Fruit fly (Drosophila melanogaster): ENCODE data around the gene Atg4a.
A peak's percentile ranks its signal among the peaks of the same experiment; 100 is the strongest.

Gene Atg4a

DNA sequence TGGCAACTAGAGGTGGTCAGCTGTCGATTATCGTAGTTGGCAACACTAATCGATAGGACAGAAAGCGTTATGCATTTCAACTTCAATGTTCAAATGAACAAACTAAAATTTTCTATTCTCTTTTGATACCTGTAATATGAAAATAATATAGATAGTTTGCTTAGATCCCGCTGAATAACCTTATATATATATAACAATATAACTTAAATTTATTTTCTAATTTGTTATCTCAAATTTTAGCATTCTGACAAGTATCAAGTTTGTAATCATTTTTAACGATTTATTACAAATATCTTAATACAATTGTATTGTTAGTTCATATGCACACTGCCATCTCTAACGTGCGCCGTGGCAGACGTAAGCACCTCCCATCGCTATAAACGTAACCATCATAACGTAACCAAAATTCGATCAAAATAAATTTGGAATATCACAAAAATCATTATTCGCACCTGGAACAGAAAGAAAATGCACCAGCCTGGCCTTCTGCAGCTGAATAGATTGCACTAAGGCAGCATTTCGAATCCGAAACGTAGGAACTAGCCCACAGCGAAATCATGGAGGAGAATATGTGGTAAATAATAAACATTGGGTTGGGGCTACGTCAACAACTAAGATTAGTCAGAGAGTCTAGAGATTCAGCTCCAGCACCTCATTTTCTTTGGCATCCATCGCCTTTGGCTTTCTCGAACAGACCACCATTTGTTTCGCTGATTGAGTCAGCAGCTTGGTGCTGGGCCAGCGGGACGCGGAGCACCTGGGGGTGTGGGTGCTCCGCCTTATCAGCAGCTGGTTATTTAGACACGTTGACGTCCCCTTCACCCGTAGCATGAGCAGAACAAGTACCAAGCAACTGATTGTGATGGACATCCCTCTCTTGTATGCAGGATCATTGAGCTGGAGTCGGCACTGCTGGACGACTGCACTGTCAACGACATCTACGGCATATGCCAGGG lies 48.5 kb downstream of the Atg4a start, which contains the start of the genes Pino and TBC1D23 (continued):
- TF ChIP-seq CG7963 (GFP tag; IDR thresholded peaks at IDR 0.05; ENCODE audit: partially characterized antibody): 0 out of 3 replicates have a peak, but pooled peaks have one; percentile 11
- no peak for TF ChIP-seq fd102C (GFP tag; optimal IDR thresholded peaks at IDR 0.05)
- TF ChIP-seq HmgZ (tag; optimal IDR thresholded peaks at IDR 0.05): peak; percentile 20
- peak; percentile 63 for TF ChIP-seq CG12769 (tag; optimal IDR thresholded peaks at IDR 0.05)
- TF ChIP-seq CG13287 (GFP tag; IDR thresholded peaks at IDR 0.05; ENCODE audit: partially characterized antibody): peak; percentile 76
- TF ChIP-seq fd3F (GFP tag; optimal IDR thresholded peaks at IDR 0.05): peak; percentile 47
- peak; percentile 79 for TF ChIP-seq CG15269 (tag; optimal IDR thresholded peaks at IDR 0.05)
- TF ChIP-seq Blimp-1 (GFP tag; optimal IDR thresholded peaks at IDR 0.05): peak; percentile 53
- peak; percentile 48 for TF ChIP-seq scrt (GFP tag; optimal IDR thresholded peaks at IDR 0.05)
- no peak for TF ChIP-seq gt (GFP tag; IDR thresholded peaks at IDR 0.05)
- TF ChIP-seq CG17912 (GFP tag; optimal IDR thresholded peaks at IDR 0.05): no peak
- TF ChIP-seq D (optimal IDR thresholded peaks at IDR 0.05): no peak
- peak; percentile 45 for TF ChIP-seq D (GFP tag; optimal IDR thresholded peaks at IDR 0.05)
- no peak; the same call in 2 of the 3 replicates for TF ChIP-seq jigr1 (GFP tag; IDR thresholded peaks at IDR 0.05)
- no peak for TF ChIP-seq abd-A (tag; optimal IDR thresholded peaks at IDR 0.05)
- TF ChIP-seq vnd (GFP tag; IDR thresholded peaks at IDR 0.05; ENCODE audit: partially characterized antibody): peak; percentile 64
- no peak for TF ChIP-seq kay (GFP tag; optimal IDR thresholded peaks at IDR 0.05)
- peak; percentile 41 for TF ChIP-seq slou (GFP tag; optimal IDR thresholded peaks at IDR 0.05)
- TF ChIP-seq CG11560 (tag; IDR thresholded peaks at IDR 0.05): peak; percentile 91
- peak; percentile 72 for TF ChIP-seq Sox102F (GFP tag; optimal IDR thresholded peaks at IDR 0.05)
- TF ChIP-seq hkb (optimal IDR thresholded peaks at IDR 0.05): no peak
- TF ChIP-seq hkb (GFP tag; IDR thresholded peaks at IDR 0.05): peak; percentile 59
- TF ChIP-seq CG3281 (GFP tag; optimal IDR thresholded peaks at IDR 0.05): peak; percentile 67
- TF ChIP-seq pum (GFP tag; optimal IDR thresholded peaks at IDR 0.05): peak; percentile 9
- no peak for TF ChIP-seq CG17802 (tag; optimal IDR thresholded peaks at IDR 0.05)
- no peak for TF ChIP-seq CG8359 (GFP tag; optimal IDR thresholded peaks at IDR 0.05; ENCODE audit: borderline replicate concordance)
- TF ChIP-seq ranshi (GFP tag; IDR thresholded peaks at IDR 0.05): peak; percentile 71; the same call in 1 of the 2 replicates
- no peak for TF ChIP-seq nom (GFP tag; optimal IDR thresholded peaks at IDR 0.05)
- peak; percentile 46 for TF ChIP-seq CG11723 (GFP tag; optimal IDR thresholded peaks at IDR 0.05)
- TF ChIP-seq CG4404 (GFP tag; IDR thresholded peaks at IDR 0.05): peak; percentile 63
- TF ChIP-seq ssp (GFP tag; IDR thresholded peaks at IDR 0.05): peak; percentile 54
- TF ChIP-seq unpg (GFP tag; optimal IDR thresholded peaks at IDR 0.05): peak; percentile 59
- peak; percentile 65; the same call in 1 of the 3 replicates for TF ChIP-seq H15 (GFP tag; IDR thresholded peaks at IDR 0.05)
- peak; percentile 19 for TF ChIP-seq Vsx1 (GFP tag; optimal IDR thresholded peaks at IDR 0.05)
- 0 out of 3 replicates have a peak, but pooled peaks have one; percentile 15 for TF ChIP-seq CG7357 (GFP tag; IDR thresholded peaks at IDR 0.05)
- TF ChIP-seq stc (GFP tag; IDR thresholded peaks at IDR 0.05): peak; percentile 21; the same call in 1 of the 2 replicates
- peak; percentile 75 for TF ChIP-seq CG11504 (tag; optimal IDR thresholded peaks at IDR 0.05)
- TF ChIP-seq Hey (tag; optimal IDR thresholded peaks at IDR 0.05): no peak
- no peak for TF ChIP-seq CG12744 (GFP tag; optimal IDR thresholded peaks at IDR 0.05)
- TF ChIP-seq Fer3 (tag; optimal IDR thresholded peaks at IDR 0.05): peak; percentile 59

Measured in whole organism, embryonic.